Fruit fly (Drosophila melanogaster) whole organism, embryonic: ENCODE data around the gene CG5516.

Experiments
- Ada2b ChIP-seq: fragments of 200-800 bp; sonication (Bioruptor generic); IDR thresholded peaks from 2 replicates; pipeline ENCODE4 v1.3.6; 2022; ENCODE audit warnings: missing biosample characterization, missing genetic modification characterization
- CG10274 ChIP-seq: fragments of 200-800 bp; sonication (Bioruptor generic); optimal IDR thresholded peaks from 3 replicates; lab custom pipeline; 2017; ENCODE audit warnings: missing biosample characterization, mild to moderate bottlenecking, missing genetic modification characterization
- CG11696 ChIP-seq: fragments of 200-800 bp; sonication (Bioruptor generic); IDR thresholded peaks from 2 replicates; pipeline ENCODE4 v1.3.6; 2022; ENCODE audit warnings: missing biosample characterization, missing genetic modification characterization
- CG12942 ChIP-seq: fragments of 200-800 bp; sonication (Bioruptor generic); optimal IDR thresholded peaks from 3 replicates; lab custom pipeline; 2016; ENCODE audit warnings: missing biosample characterization, missing genetic modification characterization
- CG13894 ChIP-seq: fragments of 200-800 bp; sonication (Bioruptor generic); optimal IDR thresholded peaks from 3 replicates; lab custom pipeline; 2018; ENCODE audit warnings: missing biosample characterization, mild to moderate bottlenecking, missing genetic modification characterization, moderate library complexity
- CG16779 ChIP-seq: fragments of 200-800 bp; sonication (Bioruptor generic); IDR thresholded peaks from 2 replicates; pipeline ENCODE4 v1.3.6; 2022; ENCODE audit warnings: missing biosample characterization, missing genetic modification characterization
- CG17359 ChIP-seq: fragments of 200-800 bp; sonication (Bioruptor generic); optimal IDR thresholded peaks from 3 replicates; lab custom pipeline; 2018; ENCODE audit warnings: missing biosample characterization, mild to moderate bottlenecking, missing genetic modification characterization, moderate library complexity
- CG17802 ChIP-seq: fragments of 200-800 bp; sonication (Bioruptor generic); optimal IDR thresholded peaks from 2 replicates; lab custom pipeline; 2018; ENCODE audit warnings: missing biosample characterization, mild to moderate bottlenecking, missing genetic modification characterization, moderate library complexity
- CG31365 ChIP-seq: fragments of 200-800 bp; sonication (Bioruptor generic); optimal IDR thresholded peaks from 2 replicates; lab custom pipeline; 2018; ENCODE audit warnings: missing biosample characterization, mild to moderate bottlenecking, missing genetic modification characterization
- CG32532 ChIP-seq: fragments of 200-800 bp; sonication (Bioruptor generic); IDR thresholded peaks from 2 replicates; pipeline ENCODE4 v1.3.6; 2022; ENCODE audit warnings: missing biosample characterization, missing genetic modification characterization
- CG4730 ChIP-seq: fragments of 200-800 bp; sonication (Bioruptor generic); IDR thresholded peaks from 2 replicates; pipeline ENCODE4 v1.3.6; 2022; ENCODE audit warnings: missing biosample characterization, missing genetic modification characterization
- CG7556 ChIP-seq: fragments of 200-800 bp; sonication (Bioruptor generic); optimal IDR thresholded peaks from 2 replicates; lab custom pipeline; 2017; ENCODE audit warnings: missing biosample characterization, mild to moderate bottlenecking, missing genetic modification characterization
- CG8478 ChIP-seq: fragments of >200 bp; optimal IDR thresholded peaks from 2 replicates; lab custom pipeline; 2018
- CG8944 ChIP-seq: fragments of 200-800 bp; sonication (Bioruptor generic); optimal IDR thresholded peaks from 3 replicates; lab custom pipeline; 2016; ENCODE audit warnings: missing biosample characterization, missing genetic modification characterization
- CkIIα-i1 ChIP-seq: fragments of 200-800 bp; sonication (Bioruptor generic); IDR thresholded peaks from 2 replicates; pipeline ENCODE4 v1.3.6; 2022; ENCODE audit warnings: missing biosample characterization, missing genetic modification characterization
- CoRest ChIP-seq: fragments of 200-800 bp; sonication (Bioruptor generic); optimal IDR thresholded peaks from 3 replicates; lab custom pipeline; 2018; ENCODE audit warnings: missing biosample characterization, mild to moderate bottlenecking, missing genetic modification characterization, moderate library complexity
- Dad ChIP-seq: fragments of 200-800 bp; sonication (Bioruptor generic); optimal IDR thresholded peaks from 3 replicates; lab custom pipeline; 2016; ENCODE audit warnings: missing biosample characterization, missing genetic modification characterization
- Deaf1 ChIP-seq: fragments of 200-800 bp; optimal IDR thresholded peaks from 3 replicates; lab custom pipeline; 2019; ENCODE audit warnings: missing biosample characterization, mild to moderate bottlenecking, missing genetic modification characterization, moderate library complexity
- HLH54F ChIP-seq: fragments of 200-800 bp; sonication (Bioruptor generic); optimal IDR thresholded peaks from 3 replicates; lab custom pipeline; 2016; ENCODE audit warnings: missing biosample characterization, missing genetic modification characterization
- HLHmδ ChIP-seq: fragments of 200-800 bp; sonication (Bioruptor generic); optimal IDR thresholded peaks from 2 replicates; lab custom pipeline; 2018; ENCODE audit warnings: missing biosample characterization, mild to moderate bottlenecking, missing genetic modification characterization, moderate library complexity
- HmgZ ChIP-seq: fragments of 200-800 bp; sonication (Bioruptor generic); optimal IDR thresholded peaks from 2 replicates; lab custom pipeline; 2018; ENCODE audit warnings: missing biosample characterization, mild to moderate bottlenecking, missing genetic modification characterization
- Hr78 ChIP-seq, 2 experiments: fragments of 200-800 bp in 1 of 2; fragments of >200 bp in 1 of 2; sonication (Bioruptor generic) in 1 of 2; optimal IDR thresholded peaks; 2 replicates each; lab custom pipeline; 2017 to 2019; ENCODE audit warnings: missing biosample characterization in 2 of 2, missing genetic modification characterization in 2 of 2, mild to moderate bottlenecking in 1 of 2, moderate library complexity in 1 of 2
- MBD-R2 ChIP-seq: fragments of 200-800 bp; sonication (Bioruptor generic); IDR thresholded peaks from 2 replicates; pipeline ENCODE4 v1.3.6; 2022; ENCODE audit warnings: missing biosample characterization, missing genetic modification characterization
- MTF-1 ChIP-seq: fragments of 200-800 bp; sonication (Bioruptor generic); optimal IDR thresholded peaks from 2 replicates; lab custom pipeline; 2018; ENCODE audit warnings: missing biosample characterization, mild to moderate bottlenecking, missing genetic modification characterization, borderline replicate concordance
- Meics ChIP-seq: fragments of 200-800 bp; sonication (Bioruptor generic); optimal IDR thresholded peaks from 2 replicates; lab custom pipeline; 2017; ENCODE audit warnings: missing biosample characterization, mild to moderate bottlenecking, missing genetic modification characterization
- NFAT ChIP-seq: fragments of 200-800 bp; sonication (Bioruptor generic); IDR thresholded peaks from 2 replicates; pipeline ENCODE4 v1.3.6; 2022; ENCODE audit warnings: missing biosample characterization, missing genetic modification characterization
- NfI ChIP-seq: fragments of 200-800 bp; sonication (Bioruptor generic); optimal IDR thresholded peaks from 3 replicates; lab custom pipeline; 2018; ENCODE audit warnings: missing biosample characterization, mild to moderate bottlenecking, missing genetic modification characterization, moderate library complexity
- Optix ChIP-seq: fragments of 200-800 bp; sonication (Bioruptor generic); IDR thresholded peaks from 3 replicates; pipeline ENCODE4 v1.3.6; 2022; ENCODE audit warnings: missing biosample characterization, missing genetic modification characterization
- Rfx ChIP-seq: fragments of 200-800 bp; sonication (Bioruptor generic); IDR thresholded peaks from 2 replicates; pipeline ENCODE4 v1.3.6; 2022; ENCODE audit warnings: missing biosample characterization, missing genetic modification characterization
- Spps ChIP-seq: fragments of 200-800 bp; sonication (Bioruptor generic); optimal IDR thresholded peaks from 2 replicates; lab custom pipeline; 2018; ENCODE audit warnings: missing biosample characterization, mild to moderate bottlenecking, missing genetic modification characterization
- amos ChIP-seq: fragments of 200-800 bp; sonication (Bioruptor generic); IDR thresholded peaks from 2 replicates; pipeline ENCODE4 v1.3.6; 2022; ENCODE audit warnings: missing biosample characterization, missing genetic modification characterization; ENCODE audit not compliant: partially characterized antibody
- ara ChIP-seq: fragments of 200-800 bp; sonication (Bioruptor generic); IDR thresholded peaks from 2 replicates; pipeline ENCODE4 v1.3.6; 2022; ENCODE audit warnings: missing biosample characterization, missing genetic modification characterization
- cad ChIP-seq: fragments of >200 bp; optimal IDR thresholded peaks from 2 replicates; lab custom pipeline; 2017; ENCODE audit warnings: missing biosample characterization, missing genetic modification characterization
- chn ChIP-seq: fragments of 200-800 bp; sonication (Bioruptor generic); optimal IDR thresholded peaks from 2 replicates; lab custom pipeline; 2016; ENCODE audit warnings: missing biosample characterization, missing genetic modification characterization
- danr ChIP-seq: fragments of 200-800 bp; sonication (Bioruptor generic); IDR thresholded peaks from 2 replicates; pipeline ENCODE4 v1.3.6; 2022; ENCODE audit warnings: missing biosample characterization, missing genetic modification characterization
- dpn ChIP-seq, 2 experiments: fragments of 200-800 bp; sonication (Bioruptor generic); optimal IDR thresholded peaks; 3 replicates each; lab custom pipeline; 2016; ENCODE audit warnings: missing biosample characterization in 2 of 2, missing genetic modification characterization in 2 of 2
- ewg ChIP-seq: fragments of 200-800 bp; sonication (Bioruptor generic); optimal IDR thresholded peaks from 3 replicates; lab custom pipeline; 2017; ENCODE audit warnings: mild to moderate bottlenecking, missing biosample characterization, missing genetic modification reagents, missing genetic modification characterization
- ftz-f1 ChIP-seq: fragments of 200-800 bp; sonication (Bioruptor generic); optimal IDR thresholded peaks from 2 replicates; lab custom pipeline; 2016; ENCODE audit warnings: missing biosample characterization, missing genetic modification characterization
- hb ChIP-seq: fragments of 200-800 bp; sonication (Bioruptor generic); IDR thresholded peaks from 3 replicates; pipeline ENCODE4 v1.3.6; 2022; ENCODE audit warnings: missing biosample characterization, missing genetic modification characterization; ENCODE audit not compliant: partially characterized antibody
- kay ChIP-seq: fragments of 200-800 bp; sonication (Bioruptor generic); optimal IDR thresholded peaks from 2 replicates; lab custom pipeline; 2016; ENCODE audit warnings: missing biosample characterization, missing genetic modification characterization
- lab ChIP-seq: fragments of 200-800 bp; sonication (Bioruptor generic); optimal IDR thresholded peaks from 3 replicates; lab custom pipeline; 2017; ENCODE audit warnings: missing biosample characterization, missing genetic modification characterization, mild to moderate bottlenecking, moderate library complexity, missing genetic modification reagents
- rib ChIP-seq: fragments of 200-800 bp; sonication (Bioruptor generic); IDR thresholded peaks from 2 replicates; pipeline ENCODE4 v1.3.6; 2022; ENCODE audit warnings: missing biosample characterization, missing genetic modification characterization
- run ChIP-seq: fragments of 200-800 bp; sonication (Bioruptor generic); optimal IDR thresholded peaks from 3 replicates; lab custom pipeline; 2018; ENCODE audit warnings: missing biosample characterization, mild to moderate bottlenecking, missing genetic modification characterization
- sd ChIP-seq: fragments of 200-800 bp; sonication (Bioruptor generic); optimal IDR thresholded peaks from 3 replicates; lab custom pipeline; 2018; ENCODE audit warnings: missing biosample characterization, mild to moderate bottlenecking, missing genetic modification characterization, moderate library complexity
- sens ChIP-seq: fragments of 200-800 bp; sonication (Bioruptor generic); peaks from one replicate; lab custom pipeline; 2016; ENCODE audit warnings: missing biosample characterization, missing genetic modification characterization
- sens-2 ChIP-seq: fragments of 200-800 bp; sonication (Bioruptor generic); IDR thresholded peaks from 2 replicates; pipeline ENCODE4 v1.3.6; 2022; ENCODE audit warnings: missing biosample characterization, missing genetic modification characterization
- slou ChIP-seq: fragments of 200-800 bp; sonication (Bioruptor generic); optimal IDR thresholded peaks from 3 replicates; lab custom pipeline; 2016; ENCODE audit warnings: missing biosample characterization, missing genetic modification characterization
- sr ChIP-seq: fragments of 200-800 bp; sonication (Bioruptor generic); IDR thresholded peaks from 3 replicates; pipeline ENCODE4 v1.3.6; 2022; ENCODE audit warnings: missing biosample characterization, missing genetic modification characterization
- tap ChIP-seq: fragments of 200-800 bp; optimal IDR thresholded peaks from 3 replicates; lab custom pipeline; 2019; ENCODE audit warnings: missing biosample characterization, mild to moderate bottlenecking, missing genetic modification characterization, moderate library complexity
- tll ChIP-seq, 2 experiments: fragments of 200-800 bp in 1 of 2; fragments of >200 bp in 1 of 2; sonication (Bioruptor generic) in 1 of 2; optimal IDR thresholded peaks; 2 replicates each; lab custom pipeline; 2017 to 2019; ENCODE audit warnings: missing biosample characterization in 2 of 2, missing genetic modification characterization in 2 of 2, mild to moderate bottlenecking in 1 of 2, moderate library complexity in 1 of 2
- trem ChIP-seq: fragments of 200-800 bp; optimal IDR thresholded peaks from 3 replicates; lab custom pipeline; 2019; ENCODE audit warnings: missing biosample characterization, mild to moderate bottlenecking, missing genetic modification characterization, moderate library complexity
- vvl ChIP-seq: fragments of 200-800 bp; sonication (Bioruptor generic); IDR thresholded peaks from 2 replicates; pipeline ENCODE4 v1.3.6; 2022; ENCODE audit warnings: missing biosample characterization, missing genetic modification characterization

Gene CG5516

DNA sequence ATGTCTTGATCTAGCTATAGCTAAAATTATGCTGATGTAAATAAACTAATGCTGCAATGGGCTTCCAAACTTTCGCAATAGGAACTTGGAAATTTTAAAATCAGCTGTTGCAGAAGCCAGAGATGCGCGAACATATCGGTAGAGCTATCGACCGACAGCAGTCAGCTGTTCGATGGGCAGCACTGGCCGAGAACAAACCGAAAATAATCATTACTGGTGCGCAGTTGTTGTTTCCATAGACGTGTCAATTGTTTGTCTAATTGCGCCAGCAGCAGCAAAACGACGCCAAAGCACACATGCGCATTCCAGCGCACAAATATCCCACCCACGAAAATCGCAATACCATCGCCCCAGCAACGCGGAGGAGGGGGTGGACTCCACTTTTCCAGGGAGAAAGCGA, 28.7 kb upstream of the CG5516 start, which contains the start of gene Sap47 (continued):
- TF ChIP-seq CG8478 (no peak), chn (no peak), kay (GFP tag; lab: Kevin White, UChicago) (no peak), slou (GFP tag; lab: Kevin White, UChicago) (no peak), HLH54F (no peak), hb (GFP tag; lab: Robert Waterston, UW) (peak; percentile 65; the same call in 2 of the 3 replicates), Rfx (peak; percentile 52; the same call in 1 of the 2 replicates), ara (GFP tag; lab: Robert Waterston, UW) (no peak), Optix (no peak), sd (peak; percentile 74), Meics (no peak), CG10274 (GFP tag; lab: Kevin White, UChicago) (no peak), HLHmδ (GFP tag; lab: Kevin White, UChicago) (no peak), CG7556 (no peak), CG13894 (tag; lab: Kevin White, UChicago) (peak; percentile 23), tap (tag; lab: Kevin White, UChicago) (no peak), Ada2b (no peak), trem (peak; percentile 20), sr (0 out of 3 replicates have a peak, but pooled peaks have one; percentile 8), CG4730 (no peak), sens (GFP tag; lab: Kevin White, UChicago) (peak; percentile 54), lab (no peak), sens-2 (GFP tag; lab: Robert Waterston, UW) (no peak), NfI (GFP tag; lab: Kevin White, UChicago) (no peak), CG11696 (GFP tag; lab: Robert Waterston, UW) (no peak), tll (GFP tag; optimal IDR thresholded peaks at IDR 0.05; lab: Kevin White, UChicago) (no peak), Hr78 (GFP tag; optimal IDR thresholded peaks at IDR 0.05; lab: Kevin White, UChicago) (no peak), NFAT (GFP tag; lab: Robert Waterston, UW) (no peak), dpn (GFP tag; optimal IDR thresholded peaks at IDR 0.05; lab: Kevin White, UChicago) (peak in 1 of 2 experiments; percentile 1), ftz-f1 (GFP tag; lab: Kevin White, UChicago) (no peak), danr (GFP tag; lab: Robert Waterston, UW) (no peak), ewg (GFP tag; lab: Kevin White, UChicago) (peak; percentile 97), run (tag; lab: Kevin White, UChicago) (no peak), amos (GFP tag; lab: Robert Waterston, UW) (peak; percentile 88), vvl (GFP tag; lab: Robert Waterston, UW) (peak; percentile 40; the same call in 1 of the 2 replicates), Deaf1 (tag; lab: Kevin White, UChicago) (no peak), MBD-R2 (GFP tag; lab: Robert Waterston, UW) (peak; percentile 99), CoRest (tag; lab: Kevin White, UChicago) (no peak), CkIIα-i1 (GFP tag; lab: Robert Waterston, UW) (no peak), HmgZ (tag; lab: Kevin White, UChicago) (peak; percentile 58), cad (GFP tag; lab: Kevin White, UChicago) (no peak), rib (GFP tag; lab: Robert Waterston, UW) (0 out of 2 replicates have a peak, but pooled peaks have one; percentile 21), Dad (no peak), CG17802 (tag; lab: Kevin White, UChicago) (no peak), CG8944 (GFP tag; lab: Kevin White, UChicago) (no peak), CG17359 (tag; lab: Kevin White, UChicago) (no peak), Spps (tag; lab: Kevin White, UChicago) (no peak), CG32532 (GFP tag; lab: Robert Waterston, UW) (peak; percentile 10; the same call in 1 of the 2 replicates), CG16779 (GFP tag; lab: Robert Waterston, UW) (no peak; the same call in 1 of the 2 replicates), CG31365 (tag; lab: Kevin White, UChicago) (no peak), CG12942 (GFP tag; lab: Kevin White, UChicago) (no peak), MTF-1 (GFP tag; lab: Kevin White, UChicago) (no peak)
